Fruit fly (Drosophila melanogaster) whole organism, embryonic: ENCODE measurements around the gene Iru.

Experiments
- CG1024 ChIP-seq: fragments of 200-800 bp; sonication (Bioruptor generic); IDR thresholded peaks from 2 replicates; pipeline ENCODE4 v1.3.6; 2022; ENCODE audit warnings: missing biosample characterization, missing genetic modification characterization
- CG16863 ChIP-seq: fragments of 200-800 bp; sonication (Bioruptor generic); optimal IDR thresholded peaks from 3 replicates; lab custom pipeline; 2016; ENCODE audit warnings: missing biosample characterization, missing genetic modification characterization
- CG17361 ChIP-seq: fragments of 200-800 bp; sonication (Bioruptor generic); IDR thresholded peaks from 3 replicates; pipeline ENCODE4 v1.3.6; 2022; ENCODE audit warnings: missing biosample characterization, missing genetic modification characterization
- CG17612 ChIP-seq: fragments of 200-800 bp; sonication (Bioruptor generic); IDR thresholded peaks from 2 replicates; pipeline ENCODE4 v1.3.6; 2022; ENCODE audit warnings: missing biosample characterization, missing genetic modification characterization
- CG17802 ChIP-seq: fragments of 200-800 bp; sonication (Bioruptor generic); optimal IDR thresholded peaks from 2 replicates; lab custom pipeline; 2018; ENCODE audit warnings: missing biosample characterization, mild to moderate bottlenecking, missing genetic modification characterization, moderate library complexity
- CG3407 ChIP-seq: fragments of 200-800 bp; sonication (Bioruptor generic); optimal IDR thresholded peaks from 2 replicates; lab custom pipeline; 2018; ENCODE audit warnings: missing biosample characterization, mild to moderate bottlenecking, missing genetic modification characterization
- CG4282 ChIP-seq: fragments of 200-800 bp; sonication (Bioruptor generic); optimal IDR thresholded peaks from 2 replicates; lab custom pipeline; 2016; ENCODE audit warnings: missing biosample characterization, missing genetic modification characterization
- CG6254 ChIP-seq: fragments of 200-800 bp; sonication (Bioruptor generic); optimal IDR thresholded peaks from 3 replicates; lab custom pipeline; 2017; ENCODE audit warnings: mild to moderate bottlenecking, missing biosample characterization, missing genetic modification reagents, missing genetic modification characterization
- CG7963 ChIP-seq: fragments of 200-800 bp; sonication (Bioruptor generic); IDR thresholded peaks from 3 replicates; pipeline ENCODE4 v1.3.6; 2022; ENCODE audit warnings: missing biosample characterization, missing genetic modification characterization; ENCODE audit not compliant: partially characterized antibody
- CG8089 ChIP-seq: fragments of 200-800 bp; sonication (Bioruptor generic); optimal IDR thresholded peaks from 3 replicates; lab custom pipeline; 2016; ENCODE audit warnings: missing biosample characterization, missing genetic modification characterization
- CG8388 ChIP-seq: fragments of 200-800 bp; sonication (Bioruptor generic); optimal IDR thresholded peaks from 2 replicates; lab custom pipeline; 2019; ENCODE audit warnings: missing biosample characterization, mild to moderate bottlenecking, missing genetic modification characterization, moderate library complexity
- Dad ChIP-seq: fragments of 200-800 bp; sonication (Bioruptor generic); optimal IDR thresholded peaks from 3 replicates; lab custom pipeline; 2016; ENCODE audit warnings: missing biosample characterization, missing genetic modification characterization
- Deaf1 ChIP-seq: fragments of 200-800 bp; optimal IDR thresholded peaks from 3 replicates; lab custom pipeline; 2019; ENCODE audit warnings: missing biosample characterization, mild to moderate bottlenecking, missing genetic modification characterization, moderate library complexity
- Dek ChIP-seq: fragments of 200-800 bp; sonication (Bioruptor generic); optimal IDR thresholded peaks from 3 replicates; lab custom pipeline; 2019; ENCODE audit warnings: missing biosample characterization, mild to moderate bottlenecking, missing genetic modification characterization, moderate library complexity
- Dfd ChIP-seq, 2 experiments: fragments of >200 bp; optimal IDR thresholded peaks; 2 replicates each; lab custom pipeline; 2017; ENCODE audit warnings: missing biosample characterization in 2 of 2, missing genetic modification characterization in 2 of 2
- E2f2 ChIP-seq: fragments of 200-800 bp; sonication (Bioruptor generic); IDR thresholded peaks from 2 replicates; pipeline ENCODE4 v1.3.6; 2022; ENCODE audit warnings: missing biosample characterization, missing genetic modification characterization
- Ets65A ChIP-seq: fragments of 200-800 bp; sonication (Bioruptor generic); peaks from one replicate; lab custom pipeline; 2016; ENCODE audit warnings: missing biosample characterization, missing genetic modification characterization
- Fer3 ChIP-seq: fragments of 200-800 bp; sonication (Bioruptor generic); optimal IDR thresholded peaks from 2 replicates; lab custom pipeline; 2018; ENCODE audit warnings: missing biosample characterization, mild to moderate bottlenecking, missing genetic modification characterization, moderate library complexity
- H15 ChIP-seq: fragments of 200-800 bp; sonication (Bioruptor generic); IDR thresholded peaks from 3 replicates; pipeline ENCODE4 v1.3.6; 2022; ENCODE audit warnings: missing biosample characterization, missing genetic modification characterization
- HHEX ChIP-seq: fragments of 200-800 bp; sonication (Bioruptor generic); optimal IDR thresholded peaks from 3 replicates; lab custom pipeline; 2017; ENCODE audit warnings: missing biosample characterization, mild to moderate bottlenecking, missing genetic modification characterization, missing genetic modification reagents
- Hey ChIP-seq: fragments of 200-800 bp; sonication (Bioruptor generic); optimal IDR thresholded peaks from 3 replicates; lab custom pipeline; 2018; ENCODE audit warnings: missing biosample characterization, mild to moderate bottlenecking, missing genetic modification characterization
- Hr39 ChIP-seq: fragments of >200 bp; optimal IDR thresholded peaks from 2 replicates; lab custom pipeline; 2017
- NC2β ChIP-seq: fragments of 200-800 bp; sonication (Bioruptor generic); optimal IDR thresholded peaks from 2 replicates; lab custom pipeline; 2016; ENCODE audit warnings: missing biosample characterization, missing genetic modification characterization
- Sox102F ChIP-seq: fragments of 200-800 bp; sonication (Bioruptor generic); optimal IDR thresholded peaks from 2 replicates; lab custom pipeline; 2018; ENCODE audit warnings: missing biosample characterization, mild to moderate bottlenecking, missing genetic modification characterization, moderate library complexity
- Sry-δ ChIP-seq: fragments of 200-800 bp; sonication (Bioruptor generic); optimal IDR thresholded peaks from 2 replicates; lab custom pipeline; 2016; ENCODE audit warnings: missing biosample characterization, missing genetic modification characterization
- Trl ChIP-seq, 3 experiments: fragments of >200 bp in 2 of 3; fragments of 200-800 bp in 1 of 3; sonication (Bioruptor generic) in 1 of 3; optimal IDR thresholded peaks; 2 replicates in 1 of 3; 3 replicates in 2 of 3; lab custom pipeline; 2016 to 2017; ENCODE audit warnings: missing biosample characterization in 1 of 3, missing genetic modification characterization in 1 of 3
- Vsx1 ChIP-seq: fragments of 200-800 bp; sonication (Bioruptor generic); optimal IDR thresholded peaks from 2 replicates; lab custom pipeline; 2017; ENCODE audit warnings: missing biosample characterization, mild to moderate bottlenecking, missing genetic modification characterization, missing genetic modification reagents
- al ChIP-seq: fragments of 200-800 bp; sonication (Bioruptor generic); IDR thresholded peaks from 2 replicates; pipeline ENCODE4 v1.3.6; 2022; ENCODE audit warnings: missing biosample characterization, missing genetic modification characterization
- btn ChIP-seq: fragments of 200-800 bp; sonication (Bioruptor generic); optimal IDR thresholded peaks from 2 replicates; lab custom pipeline; 2016; ENCODE audit warnings: missing biosample characterization, missing genetic modification characterization
- dan ChIP-seq: fragments of 200-800 bp; sonication (Bioruptor generic); IDR thresholded peaks from 2 replicates; pipeline ENCODE4 v1.3.6; 2022; ENCODE audit warnings: missing biosample characterization, missing genetic modification characterization
- danr ChIP-seq: fragments of 200-800 bp; sonication (Bioruptor generic); IDR thresholded peaks from 2 replicates; pipeline ENCODE4 v1.3.6; 2022; ENCODE audit warnings: missing biosample characterization, missing genetic modification characterization
- ems ChIP-seq: fragments of 200-800 bp; sonication (Bioruptor generic); optimal IDR thresholded peaks from 3 replicates; lab custom pipeline; 2016; ENCODE audit warnings: missing biosample characterization, missing genetic modification characterization
- exex ChIP-seq: fragments of 200-800 bp; sonication (Bioruptor generic); optimal IDR thresholded peaks from 4 replicates; lab custom pipeline; 2018; ENCODE audit warnings: missing biosample characterization, mild to moderate bottlenecking, missing genetic modification characterization, moderate library complexity
- fru ChIP-seq: fragments of >200 bp; optimal IDR thresholded peaks from 2 replicates; lab custom pipeline; 2017
- gsb-n ChIP-seq: fragments of 200-800 bp; sonication (Bioruptor generic); optimal IDR thresholded peaks from 3 replicates; lab custom pipeline; 2018; ENCODE audit warnings: missing biosample characterization, mild to moderate bottlenecking, missing genetic modification characterization
- ham ChIP-seq: fragments of 200-800 bp; sonication (Bioruptor generic); IDR thresholded peaks from 2 replicates; pipeline ENCODE4 v1.3.6; 2022; ENCODE audit warnings: missing biosample characterization, missing genetic modification characterization
- kah ChIP-seq: fragments of 200-800 bp; sonication (Bioruptor generic); optimal IDR thresholded peaks from 2 replicates; lab custom pipeline; 2018; ENCODE audit warnings: missing biosample characterization, mild to moderate bottlenecking, missing genetic modification characterization
- knrl ChIP-seq: fragments of 200-800 bp; sonication (Bioruptor generic); IDR thresholded peaks from 3 replicates; pipeline ENCODE4 v1.3.6; 2022; ENCODE audit warnings: missing biosample characterization, missing genetic modification characterization; ENCODE audit not compliant: partially characterized antibody
- nau ChIP-seq: fragments of 200-800 bp; sonication (Bioruptor generic); optimal IDR thresholded peaks from 3 replicates; lab custom pipeline; 2017; ENCODE audit warnings: missing biosample characterization, mild to moderate bottlenecking, missing genetic modification characterization, missing genetic modification reagents
- nerfin-2 ChIP-seq: fragments of 200-800 bp; sonication (Bioruptor generic); IDR thresholded peaks from 2 replicates; pipeline ENCODE4 v1.3.6; 2022; ENCODE audit warnings: missing biosample characterization, missing genetic modification characterization; ENCODE audit not compliant: partially characterized antibody
- onecut ChIP-seq: fragments of 200-800 bp; sonication (Bioruptor generic); IDR thresholded peaks from 2 replicates; pipeline ENCODE4 v1.3.6; 2022; ENCODE audit warnings: missing biosample characterization, missing genetic modification characterization
- row ChIP-seq: fragments of 200-800 bp; sonication (Bioruptor generic); IDR thresholded peaks from 3 replicates; pipeline ENCODE4 v1.3.6; 2022; ENCODE audit warnings: missing biosample characterization, missing genetic modification characterization
- stwl ChIP-seq: fragments of 200-800 bp; sonication (Bioruptor generic); optimal IDR thresholded peaks from 3 replicates; lab custom pipeline; 2018; ENCODE audit warnings: missing biosample characterization, mild to moderate bottlenecking, missing genetic modification characterization, moderate library complexity
- sug ChIP-seq: fragments of 200-800 bp; optimal IDR thresholded peaks from 2 replicates; lab custom pipeline; 2019; ENCODE audit warnings: missing biosample characterization, mild to moderate bottlenecking, missing genetic modification characterization, moderate library complexity
- trh ChIP-seq: fragments of 200-800 bp; sonication (Bioruptor generic); optimal IDR thresholded peaks from 2 replicates; lab custom pipeline; 2016; ENCODE audit warnings: missing biosample characterization, missing genetic modification characterization
- tup ChIP-seq: fragments of 200-800 bp; sonication (Bioruptor generic); optimal IDR thresholded peaks from 2 replicates; lab custom pipeline; 2016; ENCODE audit warnings: missing biosample characterization, mild to moderate bottlenecking, missing genetic modification characterization, moderate library complexity
- usp ChIP-seq: fragments of >200 bp; optimal IDR thresholded peaks from 2 replicates; lab custom pipeline; 2017; ENCODE audit warnings: missing biosample characterization, missing genetic modification characterization
- vfl ChIP-seq: fragments of 200-800 bp; sonication (Bioruptor generic); optimal IDR thresholded peaks from 2 replicates; lab custom pipeline; 2016; ENCODE audit warnings: missing biosample characterization, missing genetic modification characterization
- zen ChIP-seq: fragments of 200-800 bp; sonication (Bioruptor generic); optimal IDR thresholded peaks from 3 replicates; lab custom pipeline; 2018; ENCODE audit warnings: missing biosample characterization, mild to moderate bottlenecking, missing genetic modification characterization, moderate library complexity
- zen2 ChIP-seq: fragments of 200-800 bp; sonication (Bioruptor generic); IDR thresholded peaks from 3 replicates; pipeline ENCODE4 v1.3.6; 2022; ENCODE audit warnings: missing biosample characterization, missing genetic modification characterization; ENCODE audit not compliant: partially characterized antibody

Gene Iru

dm6 chr3R:9013765-9014380 is 7.6 kb downstream of the Iru start:
- TF ChIP-seq CG16863 (GFP tag; lab: Kevin White, UChicago) (peak; percentile 38), knrl (GFP tag; lab: Robert Waterston, UW) (peak; percentile 23; the same call in 1 of the 3 replicates), al (GFP tag; lab: Robert Waterston, UW) (no peak), Deaf1 (tag; lab: Kevin White, UChicago) (no peak), Dek (tag; lab: Kevin White, UChicago) (peak; percentile 52), exex (tag; lab: Kevin White, UChicago) (no peak), Trl (optimal IDR thresholded peaks at IDR 0.05; lab: Kevin White, UChicago) (peak in 1 of 2 experiments; percentile 38), Trl (GFP tag; optimal IDR thresholded peaks at IDR 0.05; lab: Kevin White, UChicago) (peak; percentile 67), CG8388 (GFP tag; lab: Kevin White, UChicago) (no peak), Fer3 (tag; lab: Kevin White, UChicago) (no peak), Vsx1 (GFP tag; lab: Kevin White, UChicago) (no peak), HHEX (GFP tag; lab: Kevin White, UChicago) (peak; percentile 27), zen2 (GFP tag; lab: Robert Waterston, UW) (no peak), nerfin-2 (peak; percentile 14; the same call in 1 of the 2 replicates), dan (no peak), Ets65A (GFP tag; lab: Kevin White, UChicago) (peak; percentile 78), ham (no peak), Hey (tag; lab: Kevin White, UChicago) (no peak), Hr39 (lab: Kevin White, UChicago) (no peak), CG17612 (no peak), tup (GFP tag; lab: Kevin White, UChicago) (no peak), Sry-δ (peak; percentile 26), CG7963 (GFP tag; lab: Robert Waterston, UW) (no peak), E2f2 (peak; percentile 35; the same call in 1 of the 2 replicates), row (GFP tag; lab: Robert Waterston, UW) (peak; percentile 56), gsb-n (tag; lab: Kevin White, UChicago) (no peak), CG8089 (GFP tag; lab: Kevin White, UChicago) (peak; percentile 13), stwl (tag; lab: Kevin White, UChicago) (peak; percentile 50), H15 (GFP tag; lab: Robert Waterston, UW) (0 out of 3 replicates have a peak, but pooled peaks have one; percentile 37), ems (GFP tag; lab: Kevin White, UChicago) (peak; percentile 46), vfl (peak; percentile 36), sug (tag; lab: Kevin White, UChicago) (peak; percentile 66), CG1024 (GFP tag; lab: Robert Waterston, UW) (peak; percentile 30; the same call in 1 of the 2 replicates), Dad (peak; percentile 27), CG6254 (no peak), trh (GFP tag; lab: Kevin White, UChicago) (no peak), btn (GFP tag; lab: Kevin White, UChicago) (no peak), nau (GFP tag; lab: Kevin White, UChicago) (no peak), CG4282 (GFP tag; lab: Kevin White, UChicago) (no peak), fru (lab: Kevin White, UChicago) (no peak), CG3407 (GFP tag; lab: Kevin White, UChicago) (no peak), CG17361 (peak; percentile 26; the same call in 1 of the 3 replicates), danr (GFP tag; lab: Robert Waterston, UW) (no peak), Sox102F (GFP tag; lab: Kevin White, UChicago) (no peak), onecut (GFP tag; lab: Robert Waterston, UW) (peak; percentile 39; the same call in 1 of the 2 replicates), usp (GFP tag; lab: Kevin White, UChicago) (no peak), CG17802 (tag; lab: Kevin White, UChicago) (no peak), kah (no peak), zen (no peak), Dfd (GFP tag; optimal IDR thresholded peaks at IDR 0.05; lab: Kevin White, UChicago) (no peak), NC2β (peak; percentile 27)
